Fruit fly (Drosophila melanogaster): ENCODE measurements around the gene Ttc1.

Gene Ttc1

dm6 chr3R:16442937-16443336 is at the start of gene Ttc1, which contains the start of gene CG14882:
Gene Ttc1, minus strand, starts transcription at chr3R:16443007.
Gene CG14882, plus strand, starts transcription at chr3R:16443207.
- TF ChIP-seq CG12768 (GFP tag; optimal IDR thresholded peaks at IDR 0.05), result peak; percentile 87
- peak; percentile 39 for TF ChIP-seq cic (GFP tag; optimal IDR thresholded peaks at IDR 0.05)
- TF ChIP-seq cnc (optimal IDR thresholded peaks at IDR 0.05), result no peak
- peak; percentile 87 for TF ChIP-seq CG11617 (GFP tag; optimal IDR thresholded peaks at IDR 0.05)
- peak; percentile 79 for TF ChIP-seq CG1620 (GFP tag; optimal IDR thresholded peaks at IDR 0.05)
- TF ChIP-seq CG33017 (tag; optimal IDR thresholded peaks at IDR 0.05), result peak; percentile 89
- peak; percentile 73 for TF ChIP-seq pad (GFP tag; optimal IDR thresholded peaks at IDR 0.05)
- TF ChIP-seq bab1 (GFP tag; optimal IDR thresholded peaks at IDR 0.05), result peak; percentile 88
- peak; percentile 79 for TF ChIP-seq CG14711 (tag; optimal IDR thresholded peaks at IDR 0.05)
- peak; percentile 45 for TF ChIP-seq tj (GFP tag; optimal IDR thresholded peaks at IDR 0.05)
- no peak for TF ChIP-seq CG5204 (GFP tag; optimal IDR thresholded peaks at IDR 0.05)
- TF ChIP-seq Hr96 (GFP tag; optimal IDR thresholded peaks at IDR 0.05), result no peak
- no peak for TF ChIP-seq kay (GFP tag; ENCODE audit: borderline replicate concordance)
- peak; percentile 82 for TF ChIP-seq CG7045 (GFP tag; optimal IDR thresholded peaks at IDR 0.05)
- peak; percentile 91 for TF ChIP-seq CG7101 (tag; optimal IDR thresholded peaks at IDR 0.05)
- TF ChIP-seq ovo (GFP tag; optimal IDR thresholded peaks at IDR 0.05), result peak; percentile 25
- peak; percentile 88 for TF ChIP-seq Mnt (GFP tag; optimal IDR thresholded peaks at IDR 0.05)
- peak; percentile 89 for TF ChIP-seq Crg-1 (GFP tag; optimal IDR thresholded peaks at IDR 0.05)
- peak; percentile 81 for TF ChIP-seq toe (GFP tag; optimal IDR thresholded peaks at IDR 0.05)
- peak; percentile 66 for TF ChIP-seq Clk (GFP tag; optimal IDR thresholded peaks at IDR 0.05)

- TF ChIP-seq kay (GFP tag; ENCODE audit: borderline replicate concordance) (no peak), cnc (optimal IDR thresholded peaks at IDR 0.05) (no peak), Mnt (GFP tag; optimal IDR thresholded peaks at IDR 0.05) (no peak), CG12768 (GFP tag; optimal IDR thresholded peaks at IDR 0.05) (no peak), Crg-1 (GFP tag; optimal IDR thresholded peaks at IDR 0.05) (no peak)
These were observed 42.9 kb upstream of the Ttc1 start for dm6 chr3R:16485487-16486233.

dm6 chr3R:16483877-16484417 is 41.1 kb upstream of the Ttc1 start, which contains the start of gene Der-2:
Gene Der-2, minus strand, starts transcription at chr3R:16484223.
- TF ChIP-seq ovo (GFP tag; optimal IDR thresholded peaks at IDR 0.05), result no peak
- peak; percentile 22 for TF ChIP-seq bab1 (GFP tag; optimal IDR thresholded peaks at IDR 0.05)
- no peak for TF ChIP-seq Crg-1 (GFP tag; optimal IDR thresholded peaks at IDR 0.05)
- TF ChIP-seq kay (GFP tag; ENCODE audit: borderline replicate concordance), result peak; percentile 38
- no peak for TF ChIP-seq CG1620 (GFP tag; optimal IDR thresholded peaks at IDR 0.05)
- TF ChIP-seq tj (GFP tag; optimal IDR thresholded peaks at IDR 0.05), result no peak
- no peak for TF ChIP-seq Mnt (GFP tag; optimal IDR thresholded peaks at IDR 0.05)
- TF ChIP-seq toe (GFP tag; optimal IDR thresholded peaks at IDR 0.05), result no peak
- TF ChIP-seq CG12768 (GFP tag; optimal IDR thresholded peaks at IDR 0.05), result no peak
- TF ChIP-seq CG7045 (GFP tag; optimal IDR thresholded peaks at IDR 0.05), result no peak
- TF ChIP-seq CG14711 (tag; optimal IDR thresholded peaks at IDR 0.05), result no peak
- no peak for TF ChIP-seq CG11617 (GFP tag; optimal IDR thresholded peaks at IDR 0.05)
- TF ChIP-seq CG5204 (GFP tag; optimal IDR thresholded peaks at IDR 0.05), result no peak
- no peak for TF ChIP-seq Hr96 (GFP tag; optimal IDR thresholded peaks at IDR 0.05)
- no peak for TF ChIP-seq CG7101 (tag; optimal IDR thresholded peaks at IDR 0.05)
- TF ChIP-seq cnc (optimal IDR thresholded peaks at IDR 0.05), result no peak
- TF ChIP-seq pad (GFP tag; optimal IDR thresholded peaks at IDR 0.05), result no peak
- TF ChIP-seq cic (GFP tag; optimal IDR thresholded peaks at IDR 0.05), result no peak

dm6 chr3R:16482276-16482675 is 39.5 kb upstream of the Ttc1 start, which contains the start of gene Sdhaf3:
Gene Sdhaf3, minus strand, starts transcription at chr3R:16482452.
- TF ChIP-seq Hr96 (GFP tag; optimal IDR thresholded peaks at IDR 0.05) (no peak), toe (GFP tag; optimal IDR thresholded peaks at IDR 0.05) (peak; percentile 13), CG11617 (GFP tag; optimal IDR thresholded peaks at IDR 0.05) (no peak), pad (GFP tag; optimal IDR thresholded peaks at IDR 0.05) (no peak), CG7045 (GFP tag; optimal IDR thresholded peaks at IDR 0.05) (no peak), CG5204 (GFP tag; optimal IDR thresholded peaks at IDR 0.05) (peak; percentile 15), Clk (GFP tag; optimal IDR thresholded peaks at IDR 0.05) (no peak), CG12768 (GFP tag; optimal IDR thresholded peaks at IDR 0.05) (no peak), Mnt (GFP tag; optimal IDR thresholded peaks at IDR 0.05) (peak; percentile 2), kay (GFP tag; ENCODE audit: borderline replicate concordance) (peak; percentile 82), cic (GFP tag; optimal IDR thresholded peaks at IDR 0.05) (no peak), CG1620 (GFP tag; optimal IDR thresholded peaks at IDR 0.05) (peak; percentile 29), tj (GFP tag; optimal IDR thresholded peaks at IDR 0.05) (no peak), CG14711 (tag; optimal IDR thresholded peaks at IDR 0.05) (no peak), CG7101 (tag; optimal IDR thresholded peaks at IDR 0.05) (peak; percentile 0), Crg-1 (GFP tag; optimal IDR thresholded peaks at IDR 0.05) (peak; percentile 39), bab1 (GFP tag; optimal IDR thresholded peaks at IDR 0.05) (no peak), cnc (optimal IDR thresholded peaks at IDR 0.05) (no peak), ovo (GFP tag; optimal IDR thresholded peaks at IDR 0.05) (no peak), CG33017 (tag; optimal IDR thresholded peaks at IDR 0.05) (no peak)

- TF ChIP-seq CG11617 (GFP tag; optimal IDR thresholded peaks at IDR 0.05) (no peak), toe (GFP tag; optimal IDR thresholded peaks at IDR 0.05) (no peak), CG7045 (GFP tag; optimal IDR thresholded peaks at IDR 0.05) (no peak), kay (GFP tag; ENCODE audit: borderline replicate concordance) (no peak), Clk (GFP tag; optimal IDR thresholded peaks at IDR 0.05) (no peak), Mnt (GFP tag; optimal IDR thresholded peaks at IDR 0.05) (no peak), CG1620 (GFP tag; optimal IDR thresholded peaks at IDR 0.05) (no peak), cic (GFP tag; optimal IDR thresholded peaks at IDR 0.05) (no peak), bab1 (GFP tag; optimal IDR thresholded peaks at IDR 0.05) (no peak), CG14711 (tag; optimal IDR thresholded peaks at IDR 0.05) (no peak), CG33017 (tag; optimal IDR thresholded peaks at IDR 0.05) (no peak), CG5204 (GFP tag; optimal IDR thresholded peaks at IDR 0.05) (no peak), cnc (optimal IDR thresholded peaks at IDR 0.05) (no peak)
These were observed 38.2 kb upstream of the Ttc1 start, which contains the start of gene Dhfr for dm6 chr3R:16480995-16481394. Gene Dhfr, plus strand, starts transcription at chr3R:16481167.

Data from whole organism, adult.